Fruit fly (Drosophila melanogaster) whole organism, embryonic: ENCODE measurements around the gene Upf1.

Source experiments
- CG13624 ChIP-seq: fragments of 200-800 bp; sonication (Bioruptor generic); optimal IDR thresholded peaks from 2 replicates; lab custom pipeline; 2016; ENCODE audit warnings: missing biosample characterization, missing genetic modification characterization
- CG7556 ChIP-seq: fragments of 200-800 bp; sonication (Bioruptor generic); optimal IDR thresholded peaks from 2 replicates; lab custom pipeline; 2017; ENCODE audit warnings: missing biosample characterization, mild to moderate bottlenecking, missing genetic modification characterization
- HLH4C ChIP-seq: fragments of 200-800 bp; sonication (Bioruptor generic); IDR thresholded peaks from 3 replicates; pipeline ENCODE4 v1.3.6; 2022; ENCODE audit warnings: missing biosample characterization, missing genetic modification characterization; ENCODE audit not compliant: partially characterized antibody
- aop ChIP-seq: fragments of 200-800 bp; sonication (Bioruptor generic); IDR thresholded peaks from 2 replicates; pipeline ENCODE4 v1.3.6; 2022; ENCODE audit warnings: missing biosample characterization, missing genetic modification characterization
- nerfin-2 ChIP-seq: fragments of 200-800 bp; sonication (Bioruptor generic); IDR thresholded peaks from 2 replicates; pipeline ENCODE4 v1.3.6; 2022; ENCODE audit warnings: missing biosample characterization, missing genetic modification characterization; ENCODE audit not compliant: partially characterized antibody
- repo ChIP-seq: fragments of 200-800 bp; sonication (Bioruptor generic); optimal IDR thresholded peaks from 2 replicates; lab custom pipeline; 2016; ENCODE audit warnings: missing biosample characterization, missing genetic modification characterization

DNA sequence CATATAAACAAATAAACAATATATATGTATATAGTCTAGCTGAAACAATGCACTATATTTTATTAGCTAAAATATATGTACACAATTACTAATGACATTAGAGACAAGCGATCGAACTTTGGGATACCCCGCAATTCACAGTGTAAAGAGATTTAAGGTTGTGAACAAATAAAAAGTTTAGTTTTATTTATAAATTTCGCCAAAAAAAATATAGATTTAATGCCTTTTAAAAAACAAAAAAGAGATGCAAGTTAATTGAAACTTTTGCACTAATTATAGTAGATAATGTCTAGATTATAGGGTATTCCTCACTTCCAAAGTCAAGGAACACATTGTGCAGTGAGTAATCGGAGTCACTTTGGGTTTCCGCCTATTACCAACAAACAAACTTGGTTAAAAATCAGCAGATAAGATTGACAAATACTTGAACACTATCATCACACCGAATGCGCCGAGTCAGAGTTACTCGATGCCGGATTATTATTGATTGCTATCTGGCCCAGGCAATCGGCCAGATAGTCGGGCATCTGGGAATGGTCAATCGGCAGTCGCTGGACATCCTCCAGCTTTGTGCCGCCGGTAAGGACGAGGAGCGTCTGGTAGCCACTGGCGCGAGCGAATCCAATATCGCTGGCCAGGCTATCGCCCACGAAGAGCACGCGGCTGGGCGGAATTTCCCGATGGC lies 29.9 kb downstream of the Upf1 start:
- TF ChIP-seq nerfin-2 = no peak
- TF ChIP-seq CG7556 = no peak
- TF ChIP-seq HLH4C (GFP tag; lab: Robert Waterston, UW) = no peak
- no peak for TF ChIP-seq repo
- TF ChIP-seq aop (GFP tag; lab: Robert Waterston, UW) = no peak
- TF ChIP-seq CG13624 (GFP tag; lab: Kevin White, UChicago) = no peak
